Worm (Caenorhabditis elegans): ENCODE measurements around the gene tcer-1.

DNA sequence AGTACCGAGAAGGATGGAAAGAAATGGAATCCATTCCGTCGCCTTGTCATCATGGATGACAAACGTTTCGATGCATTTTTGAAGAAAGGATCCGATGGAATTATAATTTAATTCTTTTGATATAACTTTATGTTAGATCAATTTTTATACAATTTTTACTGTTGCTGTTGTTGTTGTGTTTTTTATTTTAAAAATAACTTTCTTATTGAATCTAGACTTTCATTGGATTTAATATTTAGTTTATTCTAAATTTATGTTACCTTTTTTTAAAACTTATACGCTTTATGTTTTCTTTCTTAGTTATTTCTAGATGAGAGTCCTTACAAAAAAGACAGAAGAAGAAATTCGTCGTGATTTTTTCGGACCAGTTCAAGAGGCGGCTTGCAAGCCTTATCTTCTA, 5.1 kb upstream of the tcer-1 start, which contains the start of gene ZK1127.3:
- TF ChIP-seq sox-2 (GFP tag; IDR thresholded peaks at IDR 0.05) (no peak), hlh-8 (tag; optimal IDR thresholded peaks at IDR 0.05) (no peak), K02D7.2 (tag; optimal IDR thresholded peaks at IDR 0.05) (no peak), pqm-1 (tag; optimal IDR thresholded peaks at IDR 0.05) (no peak), unc-42 (tag; optimal IDR thresholded peaks at IDR 0.05) (no peak), dve-1 (tag; optimal IDR thresholded peaks at IDR 0.05) (no peak)

Measured in whole organism, late embryonic.